Worm (Caenorhabditis elegans) whole organism, L4 larva: ENCODE measurements around the gene C05D11.5.

Experiments
- pha-4 ChIP-seq, 2 experiments: fragments of 150-350 bp in 1 of 2; fragments of 200-800 bp in 1 of 2; sonication (Bioruptor generic) in 1 of 2; IDR thresholded peaks in 1 of 2; optimal IDR thresholded peaks in 1 of 2; 2 replicates each; pipeline versions ENCODE4 v1.3.6 to Lab custom; 2014 to 2022; ENCODE audit warnings: missing genetic modification characterization in 2 of 2, missing genetic modification reagents in 2 of 2, missing biosample characterization in 1 of 2, missing compliant biosample characterization in 1 of 2
- unc-62 ChIP-seq, 3 experiments: fragments of 150-350 bp in 1 of 3; sonication (generic microtip); optimal IDR thresholded peaks in 2 of 3; peaks in 1 of 3; 1 replicate in 1 of 3; 2 replicates in 2 of 3; lab custom pipeline; 2014 to 2017; ENCODE audit warnings: missing biosample characterization in 3 of 3, missing genetic modification characterization in 3 of 3, missing genetic modification reagents in 3 of 3, missing genotype in 1 of 3

DNA sequence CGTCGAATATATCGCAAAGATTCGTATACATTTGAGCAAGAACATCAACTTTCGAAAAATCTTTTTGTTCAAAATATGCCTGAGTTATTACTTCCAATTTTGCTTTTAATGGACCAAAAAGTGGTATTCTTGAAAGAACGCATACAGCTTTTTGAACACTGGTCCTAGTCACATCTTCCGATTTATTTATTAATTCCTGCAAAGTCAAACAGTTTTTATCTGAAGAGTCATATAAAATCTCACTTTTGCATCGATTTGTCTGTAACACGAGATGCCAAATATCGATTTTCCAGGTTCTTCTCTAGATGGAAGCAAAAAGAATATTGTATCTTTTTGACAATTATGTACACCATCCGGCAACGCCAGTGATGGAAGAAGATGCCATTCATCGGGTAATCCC, 38.0 kb upstream of the C05D11.5 start:
- TF ChIP-seq pha-4 (GFP tag; IDR thresholded peaks at IDR 0.05; lab: Robert Waterston, UW) = no peak
- TF ChIP-seq pha-4 (tag; optimal IDR thresholded peaks at IDR 0.05; lab: Kevin White, UChicago) = no peak
- no peak for TF ChIP-seq unc-62 (GFP tag; optimal IDR thresholded peaks at IDR 0.05 in 1 of 2; lab: Kevin White, UChicago)
- no peak for TF ChIP-seq unc-62 (tag; optimal IDR thresholded peaks at IDR 0.05; lab: Kevin White, UChicago)
